Worm (Caenorhabditis elegans): ENCODE results near the gene F11E6.9.

F11E6.9 gene

ce11 chrIV:17453200-17453599 is 21.9 kb downstream of the F11E6.9 start:
- TF ChIP-seq nhr-23 (tag; optimal IDR thresholded peaks at IDR 0.05) = no peak
- TF ChIP-seq peb-1 (tag; optimal IDR thresholded peaks at IDR 0.05) = no peak
- TF ChIP-seq unc-62 (GFP tag; optimal IDR thresholded peaks at IDR 0.05) = no peak
- no peak for TF ChIP-seq mdl-1 (tag; optimal IDR thresholded peaks at IDR 0.05)
- TF ChIP-seq mab-5 (tag; optimal IDR thresholded peaks at IDR 0.05) = no peak
- no peak for TF ChIP-seq ama-1 (optimal IDR thresholded peaks at IDR 0.05)
- TF ChIP-seq lsy-2 (tag; optimal IDR thresholded peaks at IDR 0.05) = no peak
- no peak for TF ChIP-seq lin-39 (tag; optimal IDR thresholded peaks at IDR 0.05)
- no peak for TF ChIP-seq blmp-1 (tag; optimal IDR thresholded peaks at IDR 0.05; ENCODE audit: insufficient read depth)
- no peak for TF ChIP-seq nhr-25 (tag; optimal IDR thresholded peaks at IDR 0.05)
- TF ChIP-seq lin-13 (GFP tag; optimal IDR thresholded peaks at IDR 0.05) = no peak
- TF ChIP-seq alr-1 (tag; optimal IDR thresholded peaks at IDR 0.05) = no peak
- no peak for TF ChIP-seq ztf-1 (GFP tag; conservative IDR thresholded peaks at IDR 0.05)
- no peak for TF ChIP-seq zag-1 (tag; optimal IDR thresholded peaks at IDR 0.05)
- no peak for TF ChIP-seq lin-11 (tag; optimal IDR thresholded peaks at IDR 0.05)
- TF ChIP-seq egl-27 (tag; optimal IDR thresholded peaks at IDR 0.05) = no peak
- no peak for TF ChIP-seq F13H6.1 (tag; optimal IDR thresholded peaks at IDR 0.05)
- no peak for TF ChIP-seq nhr-11 (tag; optimal IDR thresholded peaks at IDR 0.05)

- TF ChIP-seq nhr-12 (tag; optimal IDR thresholded peaks at IDR 0.05) (no peak), nhr-237 (tag; optimal IDR thresholded peaks at IDR 0.05) (no peak), snpc-4 (tag; optimal IDR thresholded peaks at IDR 0.05) (no peak), F13H6.1 (tag; optimal IDR thresholded peaks at IDR 0.05) (no peak), egl-27 (tag; optimal IDR thresholded peaks at IDR 0.05) (no peak), ztf-4 (tag; optimal IDR thresholded peaks at IDR 0.05) (no peak), unc-62 (GFP tag; optimal IDR thresholded peaks at IDR 0.05) (no peak), Y55F3AM.14 (GFP tag; optimal IDR thresholded peaks at IDR 0.05) (no peak), unc-55 (GFP tag; optimal IDR thresholded peaks at IDR 0.05) (no peak), nhr-11 (tag; optimal IDR thresholded peaks at IDR 0.05) (no peak), nhr-6 (tag; optimal IDR thresholded peaks at IDR 0.05) (no peak), zag-1 (tag; optimal IDR thresholded peaks at IDR 0.05) (no peak)
Observed at ce11 chrIV:17450443-17450842, 24.7 kb downstream of the F11E6.9 start, which contains the start of gene F11E6.8. TSS of gene F11E6.8 (minus strand) at chrIV:17450543.

- no peak for TF ChIP-seq crh-2 (tag; optimal IDR thresholded peaks at IDR 0.05)
- TF ChIP-seq F13H6.1 (tag; optimal IDR thresholded peaks at IDR 0.05) = peak; percentile 32
Observed at ce11 chrIV:17448319-17448718, 26.8 kb downstream of the F11E6.9 start.

- TF ChIP-seq nhr-21 (tag; optimal IDR thresholded peaks at IDR 0.05) = peak; percentile 29
- TF ChIP-seq nhr-11 (tag; optimal IDR thresholded peaks at IDR 0.05) = no peak
- TF ChIP-seq ztf-1 (GFP tag; conservative IDR thresholded peaks at IDR 0.05) = no peak
- TF ChIP-seq R02D3.7 (tag; optimal IDR thresholded peaks at IDR 0.05) = no peak
- TF ChIP-seq nhr-6 (tag; optimal IDR thresholded peaks at IDR 0.05) = no peak
- no peak for TF ChIP-seq ztf-4 (tag; optimal IDR thresholded peaks at IDR 0.05)
- TF ChIP-seq dmd-4 (tag; optimal IDR thresholded peaks at IDR 0.05) = no peak
- TF ChIP-seq peb-1 (tag; optimal IDR thresholded peaks at IDR 0.05) = no peak
- no peak for TF ChIP-seq unc-39 (tag; optimal IDR thresholded peaks at IDR 0.05)
- TF ChIP-seq F13H6.1 (tag; optimal IDR thresholded peaks at IDR 0.05) = no peak
- no peak for TF ChIP-seq nhr-10 (tag; optimal IDR thresholded peaks at IDR 0.05)
- no peak for TF ChIP-seq mdl-1 (tag; optimal IDR thresholded peaks at IDR 0.05)
- TF ChIP-seq nhr-12 (tag; optimal IDR thresholded peaks at IDR 0.05) = no peak
- TF ChIP-seq ama-1 (optimal IDR thresholded peaks at IDR 0.05) = no peak
- no peak for TF ChIP-seq snpc-4 (tag; optimal IDR thresholded peaks at IDR 0.05)
- TF ChIP-seq elt-3 (tag; optimal IDR thresholded peaks at IDR 0.05) = no peak
- TF ChIP-seq nhr-23 (tag; optimal IDR thresholded peaks at IDR 0.05) = no peak
- TF ChIP-seq aly-2 (tag; optimal IDR thresholded peaks at IDR 0.05) = no peak
- peak; percentile 56 for TF ChIP-seq sma-9 (GFP tag; optimal IDR thresholded peaks at IDR 0.05)
- TF ChIP-seq sma-9 (tag; optimal IDR thresholded peaks at IDR 0.05) = no peak
- TF ChIP-seq crh-2 (tag; optimal IDR thresholded peaks at IDR 0.05) = peak; percentile 35
- TF ChIP-seq nhr-25 (tag; optimal IDR thresholded peaks at IDR 0.05) = peak; percentile 69
- no peak for TF ChIP-seq nhr-237 (tag; optimal IDR thresholded peaks at IDR 0.05)
- TF ChIP-seq alr-1 (tag; optimal IDR thresholded peaks at IDR 0.05) = no peak
- no peak for TF ChIP-seq mbf-1 (tag; optimal IDR thresholded peaks at IDR 0.05)
- no peak for TF ChIP-seq C34F6.9 (tag; optimal IDR thresholded peaks at IDR 0.05)
- peak; percentile 35 for TF ChIP-seq blmp-1 (tag; optimal IDR thresholded peaks at IDR 0.05; ENCODE audit: insufficient read depth)
- TF ChIP-seq nhr-129 (tag; optimal IDR thresholded peaks at IDR 0.05) = no peak
- TF ChIP-seq sma-3 (GFP tag; optimal IDR thresholded peaks at IDR 0.05) = peak; percentile 57
- TF ChIP-seq unc-55 (GFP tag; optimal IDR thresholded peaks at IDR 0.05) = no peak
- no peak for TF ChIP-seq zag-1 (tag; optimal IDR thresholded peaks at IDR 0.05)
- TF ChIP-seq nhr-77 (tag; optimal IDR thresholded peaks at IDR 0.05) = no peak
- no peak for TF ChIP-seq lin-13 (GFP tag; optimal IDR thresholded peaks at IDR 0.05)
- no peak for TF ChIP-seq skn-1 (tag; optimal IDR thresholded peaks at IDR 0.05)
- TF ChIP-seq lin-11 (tag; optimal IDR thresholded peaks at IDR 0.05) = no peak
- TF ChIP-seq ceh-82 (tag; optimal IDR thresholded peaks at IDR 0.05) = no peak
- no peak for TF ChIP-seq lin-39 (tag; optimal IDR thresholded peaks at IDR 0.05)
- no peak for TF ChIP-seq Y55F3AM.14 (GFP tag; optimal IDR thresholded peaks at IDR 0.05)
- TF ChIP-seq unc-62 (GFP tag; optimal IDR thresholded peaks at IDR 0.05) = no peak
- no peak for TF ChIP-seq mab-5 (tag; optimal IDR thresholded peaks at IDR 0.05)
- no peak for TF ChIP-seq ceh-16 (tag; optimal IDR thresholded peaks at IDR 0.05)
- TF ChIP-seq egl-27 (tag; optimal IDR thresholded peaks at IDR 0.05) = no peak
- TF ChIP-seq fos-1 (tag; optimal IDR thresholded peaks at IDR 0.05) = peak; percentile 6
Observed at ce11 chrIV:17442503-17442902, 32.6 kb downstream of the F11E6.9 start, which contains the start of gene F11E6.11. TSS of gene F11E6.11 (plus strand) at chrIV:17442827.
